Fruit fly (Drosophila melanogaster): ENCODE results near the gene ImpE2.
A peak's percentile ranks its signal among the peaks of the same experiment; 100 is the strongest.

ImpE2 gene

DNA sequence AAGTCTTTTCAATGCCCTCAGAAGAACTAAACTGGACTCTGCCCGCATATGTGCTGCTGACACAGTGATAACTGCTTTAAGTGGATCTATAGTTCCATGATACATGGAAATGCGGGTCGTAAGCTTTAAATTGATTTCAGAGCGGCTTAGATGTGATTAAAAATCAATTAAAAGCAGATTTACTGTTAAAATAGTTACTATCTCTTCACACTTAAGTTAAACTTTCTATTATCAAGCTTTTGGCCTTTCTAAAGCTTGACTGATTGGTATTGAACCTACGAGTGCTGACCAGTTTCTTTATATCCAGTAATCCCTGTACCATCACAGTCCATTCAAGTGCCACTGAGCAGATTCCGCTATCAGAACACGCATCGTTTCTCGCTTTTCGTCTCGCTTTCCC is 43.9 kb upstream of the ImpE2 start (continued):
- peak; percentile 6 for TF ChIP-seq CG10462 (GFP tag; optimal IDR thresholded peaks at IDR 0.05)
- peak; percentile 13 for TF ChIP-seq Fer3 (tag; optimal IDR thresholded peaks at IDR 0.05)
- peak; percentile 55 for TF ChIP-seq CG6654 (GFP tag; optimal IDR thresholded peaks at IDR 0.05)
- TF ChIP-seq Dip2 (GFP tag; IDR thresholded peaks at IDR 0.05): no peak
- TF ChIP-seq CG15601 (tag; optimal IDR thresholded peaks at IDR 0.05): peak; percentile 61
- no peak for TF ChIP-seq CG4360 (GFP tag; IDR thresholded peaks at IDR 0.05)
- TF ChIP-seq CG13624 (GFP tag; optimal IDR thresholded peaks at IDR 0.05): no peak
- TF ChIP-seq CG13894 (tag; optimal IDR thresholded peaks at IDR 0.05): no peak
- peak; percentile 43 for TF ChIP-seq Atf-2 (GFP tag; optimal IDR thresholded peaks at IDR 0.05)
- TF ChIP-seq CG3065 (GFP tag; optimal IDR thresholded peaks at IDR 0.05): no peak
- TF ChIP-seq inv (GFP tag; IDR thresholded peaks at IDR 0.05; ENCODE audit: partially characterized antibody): no peak
- no peak for TF ChIP-seq CG12769 (tag; optimal IDR thresholded peaks at IDR 0.05)
- peak; percentile 35 for TF ChIP-seq sug (tag; optimal IDR thresholded peaks at IDR 0.05)
- TF ChIP-seq ase (GFP tag; IDR thresholded peaks at IDR 0.05): no peak
- TF ChIP-seq CG31441 (GFP tag; IDR thresholded peaks at IDR 0.05): peak; percentile 74
- peak; percentile 60; the same call in 1 of the 2 replicates for TF ChIP-seq Drgx (GFP tag; IDR thresholded peaks at IDR 0.05)
- TF ChIP-seq CG17361 (GFP tag; IDR thresholded peaks at IDR 0.05): peak; percentile 76
- no peak for TF ChIP-seq CG7987 (GFP tag; optimal IDR thresholded peaks at IDR 0.05)
- no peak for TF ChIP-seq ac (GFP tag; optimal IDR thresholded peaks at IDR 0.05)
- TF ChIP-seq pfk (GFP tag; optimal IDR thresholded peaks at IDR 0.05): no peak
- peak; percentile 7 for TF ChIP-seq CG33213 (GFP tag; optimal IDR thresholded peaks at IDR 0.05)
- no peak for TF ChIP-seq schlank (tag; optimal IDR thresholded peaks at IDR 0.05)
- no peak for TF ChIP-seq CG6765 (GFP tag; optimal IDR thresholded peaks at IDR 0.05)
- no peak for TF ChIP-seq CG4282 (GFP tag; optimal IDR thresholded peaks at IDR 0.05)
- TF ChIP-seq Deaf1 (tag; optimal IDR thresholded peaks at IDR 0.05): no peak
- TF ChIP-seq Jarid2 (GFP tag; optimal IDR thresholded peaks at IDR 0.05): peak; percentile 4
- TF ChIP-seq CG9817 (tag; optimal IDR thresholded peaks at IDR 0.05): peak; percentile 43
- TF ChIP-seq Doc2 (GFP tag; IDR thresholded peaks at IDR 0.05): no peak
- TF ChIP-seq CG43689 (GFP tag; IDR thresholded peaks at IDR 0.05): 0 out of 2 replicates have a peak, but pooled peaks have one; percentile 7
- peak; percentile 51; the same call in 2 of the 3 replicates for TF ChIP-seq Aef1 (GFP tag; IDR thresholded peaks at IDR 0.05)
- TF ChIP-seq exex (tag; optimal IDR thresholded peaks at IDR 0.05): peak; percentile 5
- TF ChIP-seq CG6254 (GFP tag; optimal IDR thresholded peaks at IDR 0.05): peak; percentile 33
- peak; percentile 1 for TF ChIP-seq CG17802 (tag; optimal IDR thresholded peaks at IDR 0.05)
- no peak for TF ChIP-seq Ets97D (GFP tag; optimal IDR thresholded peaks at IDR 0.05)
- no peak for TF ChIP-seq al (GFP tag; IDR thresholded peaks at IDR 0.05)
- TF ChIP-seq Ets65A (GFP tag): peak; percentile 88
- no peak for TF ChIP-seq Optix (GFP tag; IDR thresholded peaks at IDR 0.05)
- TF ChIP-seq pita (GFP tag; optimal IDR thresholded peaks at IDR 0.05): no peak
- TF ChIP-seq so (GFP tag; IDR thresholded peaks at IDR 0.05): 0 out of 3 replicates have a peak, but pooled peaks have one; percentile 19
- TF ChIP-seq maf-S (GFP tag; optimal IDR thresholded peaks at IDR 0.05): peak; percentile 4
- peak; percentile 5 for TF ChIP-seq emc (GFP tag; optimal IDR thresholded peaks at IDR 0.05)
- TF ChIP-seq CG13775 (GFP tag; optimal IDR thresholded peaks at IDR 0.05): peak; percentile 28
- TF ChIP-seq gfzf (GFP tag; optimal IDR thresholded peaks at IDR 0.05): no peak
- TF ChIP-seq Fer1 (GFP tag; optimal IDR thresholded peaks at IDR 0.05): peak; percentile 50
- TF ChIP-seq amos (GFP tag; IDR thresholded peaks at IDR 0.05; ENCODE audit: partially characterized antibody): no peak
- peak; percentile 61 for TF ChIP-seq lab (GFP tag; optimal IDR thresholded peaks at IDR 0.05)
- TF ChIP-seq CTCF (GFP tag; optimal IDR thresholded peaks at IDR 0.05): no peak
- TF ChIP-seq dmrt11E (tag; optimal IDR thresholded peaks at IDR 0.05): peak; percentile 37
- TF ChIP-seq CG11398 (GFP tag; optimal IDR thresholded peaks at IDR 0.05): no peak
- TF ChIP-seq CG2116 (GFP tag; optimal IDR thresholded peaks at IDR 0.05): no peak
- TF ChIP-seq CG12391 (tag; optimal IDR thresholded peaks at IDR 0.05): peak; percentile 53
- TF ChIP-seq CG12942 (GFP tag; optimal IDR thresholded peaks at IDR 0.05): peak; percentile 23

Data from whole organism, embryonic.